Comparison of ENCODE assay signal across 3 fruit fly cellular contexts in genomic region chr3R:9964600-9965301, dm6.
TF ChIP-seq lines count a peak whose summit lies in the region.

No protein-coding gene starts in this region.

- no peak for TF ChIP-seq CTCF in whole organism, embryonic (GFP tag; optimal IDR thresholded peaks at IDR 0.05; lab: Kevin White, UChicago)

TF ChIP-seq in whole organism, embryonic, 481 proteins besides CTCF, POLR2A, EP300 and RAD21:
- TF ChIP-seq CG8478 (optimal IDR thresholded peaks at IDR 0.05; lab: Kevin White, UChicago) (peak; percentile 12), CG2120 (GFP tag; optimal IDR thresholded peaks at IDR 0.05; lab: Kevin White, UChicago) (no peak), CG11560 (tag; IDR thresholded peaks at IDR 0.05; lab: Robert Waterston, UW) (0 out of 3 replicates have a peak, but pooled peaks have one; percentile 9), Deaf1 (tag; optimal IDR thresholded peaks at IDR 0.05; lab: Kevin White, UChicago) (peak; percentile 56), crol (GFP tag; IDR thresholded peaks at IDR 0.05; lab: Robert Waterston, UW) (no peak)
TF ChIP-seq in whole organism, embryonic: peak in this region for 3.

TF ChIP-seq in whole organism, prepupa, 60 proteins besides CTCF, POLR2A, EP300 and RAD21:
- TF ChIP-seq ss (GFP tag; optimal IDR thresholded peaks at IDR 0.05; lab: Kevin White, UChicago) (peak in 1 of 2 experiments; percentile 45), dsx (GFP tag; optimal IDR thresholded peaks at IDR 0.05; lab: Kevin White, UChicago; ENCODE audit: poor library complexity, severe bottlenecking) (peak; percentile 38), CG6163 (GFP tag; IDR thresholded peaks at IDR 0.05; lab: Robert Waterston, UW) (0 out of 3 replicates have a peak, but pooled peaks have one; percentile 32), CG6854 (GFP tag; optimal IDR thresholded peaks at IDR 0.05; lab: Kevin White, UChicago) (peak; percentile 51), net (GFP tag; optimal IDR thresholded peaks at IDR 0.05; lab: Kevin White, UChicago) (no peak), CG6808 (GFP tag; optimal IDR thresholded peaks at IDR 0.05; lab: Kevin White, UChicago) (peak; percentile 12), Eip78C (GFP tag; lab: Kevin White, UChicago) (peak; percentile 17), Sox102F (GFP tag; optimal IDR thresholded peaks at IDR 0.05; lab: Kevin White, UChicago) (no peak), CG6792 (GFP tag; optimal IDR thresholded peaks at IDR 0.05; lab: Kevin White, UChicago) (no peak)

TF ChIP-seq in whole organism, pupa, 21 proteins besides CTCF, POLR2A, EP300 and RAD21:
- peak; percentile 77 for TF ChIP-seq CG13204 (GFP tag; optimal IDR thresholded peaks at IDR 0.05; lab: Kevin White, UChicago)
- peak; percentile 1 for TF ChIP-seq Pif1A (GFP tag; optimal IDR thresholded peaks at IDR 0.05; lab: Kevin White, UChicago)
- no peak for TF ChIP-seq rn (GFP tag; IDR thresholded peaks at IDR 0.05; lab: Robert Waterston, UW)
- TF ChIP-seq EcR (GFP tag; optimal IDR thresholded peaks at IDR 0.05; lab: Kevin White, UChicago): peak; percentile 90
TF ChIP-seq in whole organism, pupa: peak in this region for 3.

Comparison
In these comparisons a context has a peak if more than half of its experiments do, and no peak if none do; other contexts are left out.
1. Of the 7 proteins assayed by ChIP-seq in both whole organism, embryonic and whole organism, prepupa: peak only in whole organism, embryonic: none; only in whole organism, prepupa: CG6854; in both: none; in neither: 6.